Fruit fly (Drosophila melanogaster): Measurements from ENCODE around the gene CG3473.

Gene CG3473

dm6 chr2L:14537432-14538221, 25.9 kb downstream of the CG3473 start (continued):
- TF ChIP-seq emc (GFP tag; optimal IDR thresholded peaks at IDR 0.05) (no peak), CHES-1-like (GFP tag; optimal IDR thresholded peaks at IDR 0.05) (no peak), PHDP (tag; optimal IDR thresholded peaks at IDR 0.05) (peak; percentile 33), Taf1 (GFP tag; IDR thresholded peaks at IDR 0.05) (no peak), Blimp-1 (GFP tag; optimal IDR thresholded peaks at IDR 0.05) (peak; percentile 49), CG1529 (GFP tag; optimal IDR thresholded peaks at IDR 0.05) (peak; percentile 50)

dm6 chr2L:14536730-14537427, 26.6 kb downstream of the CG3473 start:
- TF ChIP-seq Drgx (GFP tag; IDR thresholded peaks at IDR 0.05): no peak
- TF ChIP-seq Lpt (GFP tag; optimal IDR thresholded peaks at IDR 0.05): no peak
- no peak for TF ChIP-seq pho (GFP tag; optimal IDR thresholded peaks at IDR 0.05)
- no peak for TF ChIP-seq CG18262 (tag; optimal IDR thresholded peaks at IDR 0.05)
- TF ChIP-seq CG11560 (tag; IDR thresholded peaks at IDR 0.05): no peak
- no peak for TF ChIP-seq lov (optimal IDR thresholded peaks at IDR 0.05)
- TF ChIP-seq lov (GFP tag; IDR thresholded peaks at IDR 0.05): 0 out of 3 replicates have a peak, but pooled peaks have one; percentile 8
- TF ChIP-seq CG31388 (GFP tag; optimal IDR thresholded peaks at IDR 0.05): no peak
- TF ChIP-seq CG9932 (GFP tag; IDR thresholded peaks at IDR 0.05): 0 out of 2 replicates have a peak, but pooled peaks have one; percentile 16
- no peak for TF ChIP-seq CG4282 (GFP tag; optimal IDR thresholded peaks at IDR 0.05)
- TF ChIP-seq CG12104 (GFP tag; optimal IDR thresholded peaks at IDR 0.05): no peak
- TF ChIP-seq ci (GFP tag; IDR thresholded peaks at IDR 0.05): no peak; the same call in 2 of the 3 replicates
- TF ChIP-seq mld (GFP tag; IDR thresholded peaks at IDR 0.05; ENCODE audit: partially characterized antibody): no peak
- TF ChIP-seq CG11456 (GFP tag; IDR thresholded peaks at IDR 0.05): no peak
- TF ChIP-seq CG17802 (tag; optimal IDR thresholded peaks at IDR 0.05): peak; percentile 84
- TF ChIP-seq CG12942 (GFP tag; optimal IDR thresholded peaks at IDR 0.05): no peak
- no peak for TF ChIP-seq dpn (GFP tag; optimal IDR thresholded peaks at IDR 0.05)
- no peak for TF ChIP-seq dan (GFP tag; IDR thresholded peaks at IDR 0.05)
- no peak for TF ChIP-seq pb (GFP tag; optimal IDR thresholded peaks at IDR 0.05)
- no peak for TF ChIP-seq CG2116 (GFP tag; optimal IDR thresholded peaks at IDR 0.05)
- TF ChIP-seq sens (GFP tag): peak; percentile 78
- TF ChIP-seq CG8924 (tag; optimal IDR thresholded peaks at IDR 0.05): no peak
- no peak for TF ChIP-seq CG34422 (GFP tag; IDR thresholded peaks at IDR 0.05)
- no peak for TF ChIP-seq Bteb2 (GFP tag; optimal IDR thresholded peaks at IDR 0.05)
- no peak for TF ChIP-seq hb (GFP tag; IDR thresholded peaks at IDR 0.05; ENCODE audit: partially characterized antibody)
- peak; percentile 62 for TF ChIP-seq kni (GFP tag; optimal IDR thresholded peaks at IDR 0.05)
- no peak for TF ChIP-seq emc (GFP tag; optimal IDR thresholded peaks at IDR 0.05)
- no peak for TF ChIP-seq CG3838 (GFP tag; optimal IDR thresholded peaks at IDR 0.05)
- TF ChIP-seq CG15514 (GFP tag; optimal IDR thresholded peaks at IDR 0.05): no peak
- TF ChIP-seq CG2712 (tag; optimal IDR thresholded peaks at IDR 0.05): no peak
- peak; percentile 52 for TF ChIP-seq CG10543 (GFP tag; optimal IDR thresholded peaks at IDR 0.05)
- no peak for TF ChIP-seq Fer2 (tag; optimal IDR thresholded peaks at IDR 0.05)
- TF ChIP-seq al (GFP tag; IDR thresholded peaks at IDR 0.05): no peak
- peak; percentile 9 for TF ChIP-seq gsb-n (tag; optimal IDR thresholded peaks at IDR 0.05)
- TF ChIP-seq CG12391 (tag; optimal IDR thresholded peaks at IDR 0.05): no peak
- TF ChIP-seq Fer3 (tag; optimal IDR thresholded peaks at IDR 0.05): no peak
- TF ChIP-seq br (optimal IDR thresholded peaks at IDR 0.05): no peak
- TF ChIP-seq CG10979 (tag; optimal IDR thresholded peaks at IDR 0.05): no peak
- no peak for TF ChIP-seq CG31224 (GFP tag; IDR thresholded peaks at IDR 0.05)
- TF ChIP-seq CG17186 (GFP tag; optimal IDR thresholded peaks at IDR 0.05): no peak
- TF ChIP-seq stwl (tag; optimal IDR thresholded peaks at IDR 0.05): no peak
- TF ChIP-seq CG10147 (GFP tag; optimal IDR thresholded peaks at IDR 0.05): no peak
- no peak for TF ChIP-seq ase (GFP tag; IDR thresholded peaks at IDR 0.05)

Measured in whole organism, embryonic.